Worm (Caenorhabditis elegans): ENCODE results near the gene act-3.

- TF ChIP-seq T22C8.4 (GFP tag; IDR thresholded peaks at IDR 0.05) (no peak), tab-1 (GFP tag; IDR thresholded peaks at IDR 0.05) (no peak), flt-1 (GFP tag; IDR thresholded peaks at IDR 0.05) (no peak), med-1 (GFP tag; optimal IDR thresholded peaks at IDR 0.05; ENCODE audit: insufficient read depth) (no peak), ref-1 (GFP tag; conservative IDR thresholded peaks at IDR 0.05) (no peak), cog-1 (tag; optimal IDR thresholded peaks at IDR 0.05) (peak; percentile 23), ztf-29 (GFP tag; IDR thresholded peaks at IDR 0.05) (no peak), klf-2 (GFP tag; conservative IDR thresholded peaks at IDR 0.05) (no peak), ztf-23 (GFP tag; IDR thresholded peaks at IDR 0.05) (no peak)
These were observed 8.2 kb upstream of the act-3 start for ce11 chrV:11082475-11082874.
